Worm (Caenorhabditis elegans): ENCODE results near the gene ttr-23.

ce11 chrV:10564830-10565365 is 24.8 kb downstream of the ttr-23 start, which contains the start of gene cat-4:
- no peak for TF ChIP-seq ceh-63 (GFP tag; optimal IDR thresholded peaks at IDR 0.05)
- TF ChIP-seq dsc-1 (tag; optimal IDR thresholded peaks at IDR 0.05): no peak
- TF ChIP-seq snpc-4 (tag; optimal IDR thresholded peaks at IDR 0.05): no peak
- TF ChIP-seq fkh-10 (GFP tag; optimal IDR thresholded peaks at IDR 0.05): no peak
- TF ChIP-seq C16A3.4 (tag; optimal IDR thresholded peaks at IDR 0.05): no peak
- TF ChIP-seq ama-1 (optimal IDR thresholded peaks at IDR 0.05): no peak
- TF ChIP-seq ceh-88 (GFP tag; IDR thresholded peaks at IDR 0.05): no peak
- TF ChIP-seq C34B4.2 (tag; optimal IDR thresholded peaks at IDR 0.05): no peak
- TF ChIP-seq egl-27 (tag; optimal IDR thresholded peaks at IDR 0.05): no peak
